Worm (Caenorhabditis elegans): ENCODE data around the gene B0524.2.

The B0524.2 gene

DNA sequence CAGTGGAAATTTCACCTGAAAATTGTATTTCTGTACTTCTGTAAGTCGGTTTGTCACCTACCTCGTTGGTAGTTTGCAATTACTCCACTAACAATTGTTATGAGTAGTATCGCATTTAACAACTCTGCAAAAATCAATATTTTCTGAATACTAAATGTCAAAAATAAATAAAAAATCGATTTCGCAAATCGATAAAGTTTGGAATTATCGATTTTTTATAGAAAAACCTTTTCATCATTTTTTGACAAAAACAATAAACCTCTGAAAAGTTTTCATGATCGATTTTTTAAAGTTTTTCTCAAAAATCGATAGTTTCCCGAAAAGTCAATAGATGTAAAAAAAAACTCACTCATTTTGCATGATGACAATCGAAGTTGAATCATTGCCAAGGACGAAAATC, 6.9 kb upstream of the B0524.2 start:
- TF ChIP-seq dao-5 (tag; optimal IDR thresholded peaks at IDR 0.05) = no peak

DNA sequence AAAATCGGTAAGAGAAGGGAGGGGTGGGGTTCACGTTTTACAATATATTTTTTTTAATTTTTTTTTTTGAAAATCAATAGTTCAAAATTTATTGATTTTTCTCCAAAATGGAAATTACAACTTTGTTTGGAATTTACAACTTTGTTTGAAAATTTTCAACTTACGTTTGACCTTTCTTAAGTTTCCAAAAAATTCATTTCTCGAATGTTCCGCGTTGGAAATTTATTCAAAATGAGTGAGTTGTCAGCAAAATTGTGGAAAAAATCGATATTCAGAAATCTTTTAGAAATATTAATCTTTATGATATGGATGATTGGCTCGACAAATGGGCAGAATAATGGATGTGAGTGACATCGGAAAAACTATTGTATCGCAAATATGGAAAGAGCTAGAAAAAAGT, 6.5 kb upstream of the B0524.2 start, which contains the start of gene B0524.3:
B0524.3 (plus strand) TSS at position 301 of the 400 bp plus-strand sequence.
- TF ChIP-seq dao-5 (tag; optimal IDR thresholded peaks at IDR 0.05) = no peak
- no peak for TF ChIP-seq him-1 (tag; optimal IDR thresholded peaks at IDR 0.05)
- no peak for TF ChIP-seq W03F9.2 (tag; optimal IDR thresholded peaks at IDR 0.05)

ce11 chrIII:1893405-1893804, 452 bp upstream of the B0524.2 start:
- no peak for TF ChIP-seq dao-5 (tag; optimal IDR thresholded peaks at IDR 0.05)
- no peak for TF ChIP-seq him-1 (tag; optimal IDR thresholded peaks at IDR 0.05)
- no peak for TF ChIP-seq W03F9.2 (tag; optimal IDR thresholded peaks at IDR 0.05)

DNA sequence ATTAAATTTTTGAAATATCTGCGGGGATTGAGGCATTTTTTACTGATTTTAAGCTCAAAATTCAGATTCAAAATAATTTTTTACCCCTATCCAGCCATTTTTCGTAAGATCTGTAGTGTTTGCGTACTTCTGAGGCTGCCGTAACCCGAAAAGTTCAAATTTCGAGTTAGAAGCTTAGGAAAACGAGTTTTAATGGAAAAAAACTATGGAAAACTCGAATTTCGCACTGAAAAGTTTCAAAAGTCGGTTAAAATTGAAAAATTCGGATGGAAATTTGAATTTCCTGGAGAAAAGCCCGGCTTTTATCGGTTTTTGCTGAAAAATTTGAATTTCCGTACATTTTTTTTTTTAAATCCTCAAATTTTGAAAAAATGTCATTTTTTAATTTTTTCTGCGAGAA, 10.1 kb downstream of the B0524.2 start:
- no peak for TF ChIP-seq him-1 (tag; optimal IDR thresholded peaks at IDR 0.05)

DNA sequence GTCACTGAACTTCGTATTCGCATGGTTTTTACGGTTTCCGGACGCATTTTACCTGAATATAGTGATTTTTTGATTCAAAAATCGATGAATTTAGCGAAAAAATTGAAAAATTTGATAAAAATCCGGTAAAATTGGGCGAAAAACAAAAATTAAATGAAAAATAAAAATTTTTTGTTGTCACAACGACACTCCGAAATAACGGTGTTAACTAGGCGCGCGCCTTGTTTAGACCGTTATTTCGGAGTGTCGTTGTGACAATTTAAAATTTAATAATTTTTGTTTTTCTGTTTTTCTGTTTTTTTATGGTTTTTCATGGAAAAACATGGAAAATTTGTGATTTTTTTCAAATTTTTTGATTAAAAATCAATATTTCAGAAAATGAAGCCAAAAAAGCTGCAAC, 11.7 kb downstream of the B0524.2 start, which contains the start of the genes B0524.6 and pqn-41:
B0524.6 (minus strand) TSS at position 52 of the 400 bp plus-strand sequence.
pqn-41 (plus strand) TSS at position 370 of the 400 bp plus-strand sequence.
- TF ChIP-seq him-1 (tag; optimal IDR thresholded peaks at IDR 0.05) (no peak), dao-5 (tag; optimal IDR thresholded peaks at IDR 0.05) (no peak), W03F9.2 (tag; optimal IDR thresholded peaks at IDR 0.05) (peak; percentile 86)

- TF ChIP-seq dao-5 (tag; optimal IDR thresholded peaks at IDR 0.05) (no peak), him-1 (tag; optimal IDR thresholded peaks at IDR 0.05) (no peak), W03F9.2 (tag; optimal IDR thresholded peaks at IDR 0.05) (no peak)
These were observed 24.6 kb downstream of the B0524.2 start for ce11 chrIII:1918311-1918932.

- TF ChIP-seq him-1 (tag; optimal IDR thresholded peaks at IDR 0.05) (peak; percentile 97), dao-5 (tag; optimal IDR thresholded peaks at IDR 0.05) (peak; percentile 47), W03F9.2 (tag; optimal IDR thresholded peaks at IDR 0.05) (peak; percentile 65)
These were observed 27.4 kb downstream of the B0524.2 start for ce11 chrIII:1921136-1921680.

DNA sequence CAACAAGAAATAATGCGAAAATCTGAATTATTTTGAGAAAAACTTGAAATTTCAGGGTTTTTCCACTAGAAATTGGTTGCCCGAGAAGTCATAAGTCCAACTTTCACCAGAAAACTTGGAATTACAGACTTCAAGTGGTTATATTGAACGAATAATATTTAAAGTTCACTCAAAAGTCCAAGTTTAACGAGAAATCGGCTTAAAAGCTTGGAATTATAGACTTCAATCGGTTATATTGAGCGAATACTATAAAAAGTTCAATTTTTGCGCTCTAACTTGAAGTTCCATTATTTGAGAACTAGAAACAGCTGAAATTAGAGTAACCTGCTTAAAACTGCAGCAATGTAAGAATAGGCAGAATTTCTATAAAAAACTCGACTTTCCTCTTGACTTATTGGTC, 28.2 kb downstream of the B0524.2 start:
- TF ChIP-seq W03F9.2 (tag; optimal IDR thresholded peaks at IDR 0.05) (no peak), him-1 (tag; optimal IDR thresholded peaks at IDR 0.05) (no peak), dao-5 (tag; optimal IDR thresholded peaks at IDR 0.05) (no peak)

- TF ChIP-seq W03F9.2 (tag; optimal IDR thresholded peaks at IDR 0.05) = no peak
- no peak for TF ChIP-seq him-1 (tag; optimal IDR thresholded peaks at IDR 0.05)
- no peak for TF ChIP-seq dao-5 (tag; optimal IDR thresholded peaks at IDR 0.05)
These were observed 28.7 kb downstream of the B0524.2 start for ce11 chrIII:1922516-1922915.

DNA sequence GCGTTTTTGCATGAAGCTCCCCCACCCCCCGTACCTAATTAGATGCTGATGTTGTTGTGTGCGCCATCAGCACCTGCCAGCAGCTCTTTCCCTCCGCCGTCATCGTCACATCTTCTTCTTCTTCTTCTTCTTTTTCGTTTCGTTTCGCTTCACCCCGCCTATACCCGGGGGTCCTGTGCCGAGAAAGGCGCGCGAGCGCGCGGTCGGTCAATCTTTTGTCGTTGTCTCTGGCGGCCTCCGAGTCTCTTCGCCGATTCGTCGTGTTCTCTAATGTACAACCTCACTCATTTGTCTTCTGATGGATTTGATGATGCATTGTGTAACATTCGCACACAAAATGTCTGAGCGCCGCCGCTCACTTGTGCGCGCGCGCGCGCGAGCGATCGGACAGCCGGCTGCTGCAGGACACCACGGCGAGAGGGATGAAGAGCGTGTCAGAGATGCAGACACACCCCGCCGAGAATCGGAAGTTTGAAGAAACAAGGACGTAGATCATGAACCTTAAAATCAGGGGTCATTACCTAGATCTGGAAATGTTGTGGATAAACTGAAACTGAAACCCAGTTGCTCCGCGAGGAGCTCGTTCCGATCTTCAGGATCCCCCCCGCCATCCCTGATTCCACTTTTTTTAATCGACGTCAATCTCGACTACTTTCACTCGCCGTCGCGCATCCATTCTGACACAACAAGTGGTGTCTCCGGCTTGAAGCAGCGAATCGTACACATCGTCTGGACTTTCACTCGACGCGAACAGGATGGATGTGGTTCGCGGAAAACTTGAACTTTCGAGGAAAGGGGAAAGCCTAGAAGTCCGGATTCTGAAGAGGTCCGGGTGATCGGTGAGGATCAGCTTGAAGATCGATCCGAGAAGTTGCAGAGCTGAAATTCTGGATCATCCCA, 29.8 kb downstream of the B0524.2 start:
- peak; percentile 72 for TF ChIP-seq him-1 (tag; optimal IDR thresholded peaks at IDR 0.05)
- no peak for TF ChIP-seq dao-5 (tag; optimal IDR thresholded peaks at IDR 0.05)

- TF ChIP-seq him-1 (tag; optimal IDR thresholded peaks at IDR 0.05) (peak; percentile 79), W03F9.2 (tag; optimal IDR thresholded peaks at IDR 0.05) (peak; percentile 58), dao-5 (tag; optimal IDR thresholded peaks at IDR 0.05) (no peak)
These were observed 31.2 kb downstream of the B0524.2 start for ce11 chrIII:1925048-1925537.

DNA sequence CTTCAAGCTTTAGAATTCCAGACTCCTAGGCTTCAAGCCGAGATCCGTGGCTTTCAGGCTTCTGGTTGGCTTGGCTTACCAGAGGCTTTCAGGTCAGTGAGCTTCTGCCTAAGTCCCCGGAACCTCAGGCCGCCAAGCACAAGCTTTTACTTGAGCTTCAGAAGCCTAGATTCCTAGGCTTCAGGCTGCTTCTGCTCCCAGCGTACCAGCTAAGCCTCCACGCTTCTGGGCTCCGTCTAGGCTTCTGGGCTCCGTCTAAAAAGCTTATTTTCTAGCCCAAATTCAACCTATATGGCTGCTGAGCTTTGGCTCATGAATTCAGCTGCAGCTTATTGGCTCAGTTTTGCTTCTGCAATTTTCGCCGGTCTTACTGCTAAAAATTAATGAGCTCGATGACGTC, 31.9 kb downstream of the B0524.2 start:
- TF ChIP-seq him-1 (tag; optimal IDR thresholded peaks at IDR 0.05) (no peak), W03F9.2 (tag; optimal IDR thresholded peaks at IDR 0.05) (no peak), dao-5 (tag; optimal IDR thresholded peaks at IDR 0.05) (no peak)

DNA sequence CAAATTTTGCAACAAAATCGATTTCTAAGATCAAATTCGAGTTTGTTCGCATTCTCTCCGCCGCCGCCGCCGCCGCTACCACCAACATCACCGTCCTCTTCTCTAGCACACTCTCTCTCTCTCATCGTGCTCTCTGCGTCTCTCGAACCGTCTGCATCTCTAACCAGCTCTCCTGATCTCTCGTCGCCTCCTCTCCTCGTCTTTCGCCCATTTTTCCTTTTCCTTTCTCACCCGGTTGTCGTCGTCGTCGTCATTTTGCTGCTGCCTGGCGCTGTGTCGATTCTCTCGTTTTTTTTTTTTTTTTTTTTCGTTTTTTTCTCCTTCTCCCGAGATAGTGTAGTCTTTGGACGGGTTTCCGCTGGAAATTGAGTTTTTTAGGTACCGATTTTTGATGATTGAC, 32.6 kb downstream of the B0524.2 start:
- TF ChIP-seq dao-5 (tag; optimal IDR thresholded peaks at IDR 0.05) = no peak
- TF ChIP-seq him-1 (tag; optimal IDR thresholded peaks at IDR 0.05) = peak; percentile 2
- peak; percentile 16 for TF ChIP-seq W03F9.2 (tag; optimal IDR thresholded peaks at IDR 0.05)

- TF ChIP-seq W03F9.2 (tag; optimal IDR thresholded peaks at IDR 0.05) (no peak), him-1 (tag; optimal IDR thresholded peaks at IDR 0.05) (no peak), dao-5 (tag; optimal IDR thresholded peaks at IDR 0.05) (no peak)
These were observed 33.4 kb downstream of the B0524.2 start for ce11 chrIII:1927230-1927629.
